Fruit fly (Drosophila melanogaster) whole organism, embryonic: ENCODE results near the gene PolD2.

Experiments
- Bteb2 ChIP-seq: fragments of 200-800 bp; sonication (Bioruptor generic); optimal IDR thresholded peaks from 2 replicates; lab custom pipeline; 2016; ENCODE audit warnings: missing biosample characterization, missing genetic modification characterization
- CG10959 ChIP-seq: fragments of 200-800 bp; sonication (Bioruptor generic); IDR thresholded peaks from 2 replicates; pipeline ENCODE4 v1.3.6; 2022; ENCODE audit warnings: missing biosample characterization, missing genetic modification characterization
- CG12155 ChIP-seq: fragments of 200-800 bp; sonication (Bioruptor generic); optimal IDR thresholded peaks from 3 replicates; lab custom pipeline; 2016; ENCODE audit warnings: missing biosample characterization, missing genetic modification characterization
- CG12236 ChIP-seq: fragments of 200-800 bp; sonication (Bioruptor generic); optimal IDR thresholded peaks from 2 replicates; lab custom pipeline; 2016; ENCODE audit warnings: missing biosample characterization, missing genetic modification characterization
- CG14965 ChIP-seq: fragments of 200-800 bp; sonication (Bioruptor generic); optimal IDR thresholded peaks from 2 replicates; lab custom pipeline; 2016; ENCODE audit warnings: missing biosample characterization, missing genetic modification characterization, borderline replicate concordance
- CG15011 ChIP-seq: fragments of 200-800 bp; sonication (Bioruptor generic); optimal IDR thresholded peaks from 3 replicates; lab custom pipeline; 2018; ENCODE audit warnings: missing biosample characterization, mild to moderate bottlenecking, missing genetic modification characterization
- CG1647 ChIP-seq: fragments of 200-800 bp; sonication (Bioruptor generic); optimal IDR thresholded peaks from 3 replicates; lab custom pipeline; 2016; ENCODE audit warnings: missing biosample characterization, missing genetic modification characterization
- CG18764 ChIP-seq: fragments of 200-800 bp; sonication (Bioruptor generic); optimal IDR thresholded peaks from 3 replicates; lab custom pipeline; 2016; ENCODE audit warnings: missing biosample characterization, missing genetic modification characterization
- CG2875 ChIP-seq: fragments of 200-800 bp; sonication (Bioruptor generic); optimal IDR thresholded peaks from 2 replicates; lab custom pipeline; 2017; ENCODE audit warnings: missing biosample characterization, mild to moderate bottlenecking, missing genetic modification characterization, missing genetic modification reagents
- CG6175 ChIP-seq: fragments of 200-800 bp; sonication (Bioruptor generic); IDR thresholded peaks from 3 replicates; pipeline ENCODE4 v1.3.6; 2022; ENCODE audit warnings: missing biosample characterization, missing genetic modification characterization
- CG7357 ChIP-seq: fragments of 200-800 bp; sonication (Bioruptor generic); IDR thresholded peaks from 3 replicates; pipeline ENCODE4 v1.3.6; 2022; ENCODE audit warnings: missing biosample characterization, missing genetic modification characterization
- CG7963 ChIP-seq: fragments of 200-800 bp; sonication (Bioruptor generic); IDR thresholded peaks from 3 replicates; pipeline ENCODE4 v1.3.6; 2022; ENCODE audit warnings: missing biosample characterization, missing genetic modification characterization; ENCODE audit not compliant: partially characterized antibody
- CG7987 ChIP-seq: fragments of 200-800 bp; sonication (Bioruptor generic); optimal IDR thresholded peaks from 2 replicates; lab custom pipeline; 2018; ENCODE audit warnings: missing biosample characterization, mild to moderate bottlenecking, missing genetic modification characterization, moderate library complexity
- CG8281 ChIP-seq: fragments of 200-800 bp; sonication (Bioruptor generic); optimal IDR thresholded peaks from 2 replicates; lab custom pipeline; 2018; ENCODE audit warnings: missing biosample characterization, mild to moderate bottlenecking, missing genetic modification characterization, moderate library complexity
- CG8290 ChIP-seq, 3 experiments: fragments of 200-800 bp; sonication (Bioruptor generic); optimal IDR thresholded peaks; 2 replicates each; lab custom pipeline; 2016 to 2019; ENCODE audit warnings: missing biosample characterization in 3 of 3, missing genetic modification characterization in 3 of 3, mild to moderate bottlenecking in 2 of 3, moderate library complexity in 1 of 3
- CG8388 ChIP-seq: fragments of 200-800 bp; sonication (Bioruptor generic); optimal IDR thresholded peaks from 2 replicates; lab custom pipeline; 2019; ENCODE audit warnings: missing biosample characterization, mild to moderate bottlenecking, missing genetic modification characterization, moderate library complexity
- Camta ChIP-seq: fragments of 200-800 bp; sonication (Bioruptor generic); optimal IDR thresholded peaks from 2 replicates; lab custom pipeline; 2016; ENCODE audit warnings: missing biosample characterization, missing genetic modification characterization
- Chrac-16 ChIP-seq: fragments of 200-800 bp; sonication (Bioruptor generic); optimal IDR thresholded peaks from 3 replicates; lab custom pipeline; 2016; ENCODE audit warnings: missing biosample characterization, missing genetic modification characterization
- CkIIα-i1 ChIP-seq: fragments of 200-800 bp; sonication (Bioruptor generic); IDR thresholded peaks from 2 replicates; pipeline ENCODE4 v1.3.6; 2022; ENCODE audit warnings: missing biosample characterization, missing genetic modification characterization
- CrebB ChIP-seq: fragments of 200-800 bp; sonication (Bioruptor generic); optimal IDR thresholded peaks from 3 replicates; lab custom pipeline; 2018; ENCODE audit warnings: missing biosample characterization, mild to moderate bottlenecking, missing genetic modification characterization
- Dad ChIP-seq: fragments of 200-800 bp; sonication (Bioruptor generic); optimal IDR thresholded peaks from 3 replicates; lab custom pipeline; 2016; ENCODE audit warnings: missing biosample characterization, missing genetic modification characterization
- H15 ChIP-seq: fragments of 200-800 bp; sonication (Bioruptor generic); IDR thresholded peaks from 3 replicates; pipeline ENCODE4 v1.3.6; 2022; ENCODE audit warnings: missing biosample characterization, missing genetic modification characterization
- H2.0 ChIP-seq: fragments of 200-800 bp; sonication (Bioruptor generic); IDR thresholded peaks from 2 replicates; pipeline ENCODE4 v1.3.6; 2022; ENCODE audit warnings: missing biosample characterization, missing genetic modification characterization
- Lhr ChIP-seq: fragments of 200-800 bp; sonication (Bioruptor generic); optimal IDR thresholded peaks from 3 replicates; lab custom pipeline; 2017; ENCODE audit warnings: mild to moderate bottlenecking, missing biosample characterization, missing genetic modification reagents, missing genetic modification characterization
- NC2α ChIP-seq: fragments of 200-800 bp; sonication (Bioruptor generic); optimal IDR thresholded peaks from 2 replicates; lab custom pipeline; 2016; ENCODE audit warnings: missing biosample characterization, missing genetic modification characterization
- Nf-YC ChIP-seq: fragments of 200-800 bp; optimal IDR thresholded peaks from 3 replicates; lab custom pipeline; 2019; ENCODE audit warnings: missing biosample characterization, mild to moderate bottlenecking, missing genetic modification characterization, moderate library complexity
- Ptx1 ChIP-seq: fragments of 200-800 bp; sonication (Bioruptor generic); IDR thresholded peaks from 2 replicates; pipeline ENCODE4 v1.3.6; 2022; ENCODE audit warnings: missing biosample characterization, missing genetic modification characterization
- Usf ChIP-seq: fragments of 200-800 bp; sonication (Bioruptor generic); optimal IDR thresholded peaks from 2 replicates; lab custom pipeline; 2017; ENCODE audit warnings: missing genotype, missing biosample characterization, missing genetic modification characterization
- YL-1 ChIP-seq: fragments of 200-800 bp; sonication (Bioruptor generic); optimal IDR thresholded peaks from 3 replicates; lab custom pipeline; 2017; ENCODE audit warnings: missing biosample characterization, mild to moderate bottlenecking, missing genetic modification characterization
- al ChIP-seq: fragments of 200-800 bp; sonication (Bioruptor generic); IDR thresholded peaks from 2 replicates; pipeline ENCODE4 v1.3.6; 2022; ENCODE audit warnings: missing biosample characterization, missing genetic modification characterization
- aop ChIP-seq: fragments of 200-800 bp; sonication (Bioruptor generic); IDR thresholded peaks from 2 replicates; pipeline ENCODE4 v1.3.6; 2022; ENCODE audit warnings: missing biosample characterization, missing genetic modification characterization
- ash1 ChIP-seq: fragments of 200-800 bp; sonication (Bioruptor generic); optimal IDR thresholded peaks from 2 replicates; lab custom pipeline; 2018; ENCODE audit warnings: missing biosample characterization, mild to moderate bottlenecking, missing genetic modification characterization
- croc ChIP-seq: fragments of 200-800 bp; sonication (Bioruptor generic); conservative IDR thresholded peaks from 3 replicates; pipeline ENCODE4 v1.3.6; 2022; ENCODE audit warnings: missing biosample characterization, missing genetic modification characterization
- cwo ChIP-seq: fragments of 200-800 bp; sonication (Bioruptor generic); optimal IDR thresholded peaks from 3 replicates; lab custom pipeline; 2017; ENCODE audit warnings: missing biosample characterization, missing genetic modification characterization, mild to moderate bottlenecking, moderate library complexity, missing genetic modification reagents
- dan ChIP-seq: fragments of 200-800 bp; sonication (Bioruptor generic); IDR thresholded peaks from 2 replicates; pipeline ENCODE4 v1.3.6; 2022; ENCODE audit warnings: missing biosample characterization, missing genetic modification characterization
- danr ChIP-seq: fragments of 200-800 bp; sonication (Bioruptor generic); IDR thresholded peaks from 2 replicates; pipeline ENCODE4 v1.3.6; 2022; ENCODE audit warnings: missing biosample characterization, missing genetic modification characterization
- dm ChIP-seq: fragments of 200-800 bp; sonication (Bioruptor generic); optimal IDR thresholded peaks from 3 replicates; lab custom pipeline; 2016; ENCODE audit warnings: missing biosample characterization, missing genetic modification characterization
- exex ChIP-seq: fragments of 200-800 bp; sonication (Bioruptor generic); optimal IDR thresholded peaks from 4 replicates; lab custom pipeline; 2018; ENCODE audit warnings: missing biosample characterization, mild to moderate bottlenecking, missing genetic modification characterization, moderate library complexity
- fd64A ChIP-seq: fragments of 200-800 bp; sonication (Bioruptor generic); optimal IDR thresholded peaks from 3 replicates; lab custom pipeline; 2018; ENCODE audit warnings: missing biosample characterization, mild to moderate bottlenecking, missing genetic modification characterization
- gcm2 ChIP-seq: fragments of 200-800 bp; sonication (Bioruptor generic); optimal IDR thresholded peaks from 2 replicates; lab custom pipeline; 2016; ENCODE audit warnings: missing biosample characterization, missing genetic modification characterization
- hth ChIP-seq: fragments of >200 bp; optimal IDR thresholded peaks from 2 replicates; lab custom pipeline; 2017; ENCODE audit warnings: inconsistent platforms
- ind ChIP-seq: fragments of 200-800 bp; sonication (Bioruptor generic); optimal IDR thresholded peaks from 3 replicates; lab custom pipeline; 2016; ENCODE audit warnings: missing biosample characterization, missing genetic modification characterization
- kah ChIP-seq: fragments of 200-800 bp; sonication (Bioruptor generic); optimal IDR thresholded peaks from 2 replicates; lab custom pipeline; 2018; ENCODE audit warnings: missing biosample characterization, mild to moderate bottlenecking, missing genetic modification characterization
- lmd ChIP-seq: fragments of 200-800 bp; sonication (Bioruptor generic); IDR thresholded peaks from 2 replicates; pipeline ENCODE4 v1.3.6; 2022; ENCODE audit warnings: missing biosample characterization, missing genetic modification characterization
- mirr ChIP-seq: fragments of 200-800 bp; sonication (Bioruptor generic); optimal IDR thresholded peaks from 3 replicates; lab custom pipeline; 2018; ENCODE audit warnings: missing biosample characterization, mild to moderate bottlenecking, missing genetic modification characterization
- odd ChIP-seq: fragments of 200-800 bp; sonication (Bioruptor generic); optimal IDR thresholded peaks from 2 replicates; lab custom pipeline; 2017; ENCODE audit warnings: missing biosample characterization, mild to moderate bottlenecking, missing genetic modification characterization
- onecut ChIP-seq: fragments of 200-800 bp; sonication (Bioruptor generic); IDR thresholded peaks from 2 replicates; pipeline ENCODE4 v1.3.6; 2022; ENCODE audit warnings: missing biosample characterization, missing genetic modification characterization
- pros ChIP-seq: fragments of 200-800 bp; sonication (Bioruptor generic); optimal IDR thresholded peaks from 3 replicates; lab custom pipeline; 2019; ENCODE audit warnings: missing biosample characterization, mild to moderate bottlenecking, missing genetic modification characterization, moderate library complexity
- scrt ChIP-seq: fragments of 200-800 bp; sonication (Bioruptor generic); optimal IDR thresholded peaks from 2 replicates; lab custom pipeline; 2018; ENCODE audit warnings: missing biosample characterization, mild to moderate bottlenecking, missing genetic modification characterization, moderate library complexity
- sens-2 ChIP-seq: fragments of 200-800 bp; sonication (Bioruptor generic); IDR thresholded peaks from 2 replicates; pipeline ENCODE4 v1.3.6; 2022; ENCODE audit warnings: missing biosample characterization, missing genetic modification characterization
- usp ChIP-seq: fragments of >200 bp; optimal IDR thresholded peaks from 2 replicates; lab custom pipeline; 2017; ENCODE audit warnings: missing biosample characterization, missing genetic modification characterization
- wek ChIP-seq: fragments of 200-800 bp; sonication (Bioruptor generic); optimal IDR thresholded peaks from 3 replicates; lab custom pipeline; 2018; ENCODE audit warnings: missing biosample characterization, mild to moderate bottlenecking, missing genetic modification characterization, moderate library complexity

Gene PolD2

dm6 chr3L:1730873-1731272, 44.6 kb upstream of the PolD2 start, which contains the start of gene drpr (continued):
- no peak for TF ChIP-seq Lhr
- TF ChIP-seq fd64A (GFP tag; lab: Kevin White, UChicago), result no peak
- no peak for TF ChIP-seq hth
- no peak for TF ChIP-seq Bteb2
- TF ChIP-seq croc (GFP tag; lab: Robert Waterston, UW), result no peak
- TF ChIP-seq Chrac-16 (GFP tag; lab: Kevin White, UChicago), result no peak
- no peak for TF ChIP-seq dan (GFP tag; lab: Robert Waterston, UW)
- no peak for TF ChIP-seq Ptx1 (GFP tag; lab: Robert Waterston, UW)
- TF ChIP-seq CG12236 (GFP tag; lab: Kevin White, UChicago), result no peak
- no peak for TF ChIP-seq CG1647 (GFP tag; lab: Kevin White, UChicago)
- TF ChIP-seq CG7963, result no peak
- TF ChIP-seq CG14965 (GFP tag; lab: Kevin White, UChicago), result no peak
- no peak for TF ChIP-seq Usf (GFP tag; lab: Kevin White, UChicago)
- no peak for TF ChIP-seq cwo (GFP tag; lab: Kevin White, UChicago)
- TF ChIP-seq odd (GFP tag; lab: Kevin White, UChicago), result peak; percentile 51
- no peak for TF ChIP-seq ind (GFP tag; lab: Kevin White, UChicago)
- TF ChIP-seq YL-1, result peak; percentile 83
- no peak for TF ChIP-seq CG6175 (GFP tag; lab: Robert Waterston, UW)
- TF ChIP-seq Camta (GFP tag; lab: Kevin White, UChicago), result no peak
- no peak for TF ChIP-seq CG18764 (GFP tag; lab: Kevin White, UChicago)
- TF ChIP-seq CG8290 (GFP tag; optimal IDR thresholded peaks at IDR 0.05; lab: Kevin White, UChicago), result peak; percentile 16
- TF ChIP-seq CG8290 (tag; optimal IDR thresholded peaks at IDR 0.05; lab: Kevin White, UChicago), result peak in 1 of 2 experiments; percentile 53
- TF ChIP-seq, all 482 proteins: peak for 142

- peak; percentile 80 for TF ChIP-seq kah (GFP tag; lab: Kevin White, UChicago)
- no peak for TF ChIP-seq usp (GFP tag; lab: Kevin White, UChicago)
- TF ChIP-seq onecut (GFP tag; lab: Robert Waterston, UW), result no peak
- TF ChIP-seq CG8281, result no peak
- no peak for TF ChIP-seq mirr
- no peak for TF ChIP-seq gcm2 (GFP tag; lab: Kevin White, UChicago)
- no peak for TF ChIP-seq exex (tag; lab: Kevin White, UChicago)
- TF ChIP-seq Lhr, result no peak
- no peak for TF ChIP-seq CG10959 (GFP tag; lab: Robert Waterston, UW)
- TF ChIP-seq CG15011, result no peak
- TF ChIP-seq ash1 (GFP tag; lab: Kevin White, UChicago), result no peak
- TF ChIP-seq CG7357 (GFP tag; lab: Robert Waterston, UW), result no peak
- TF ChIP-seq H15 (GFP tag; lab: Robert Waterston, UW), result no peak
- TF ChIP-seq CrebB (tag; lab: Kevin White, UChicago), result no peak
- TF ChIP-seq CG2875 (GFP tag; lab: Kevin White, UChicago), result no peak
- no peak for TF ChIP-seq pros (GFP tag; lab: Kevin White, UChicago)
- TF ChIP-seq sens-2 (GFP tag; lab: Robert Waterston, UW), result no peak
- TF ChIP-seq CG7987 (GFP tag; lab: Kevin White, UChicago), result no peak
- no peak for TF ChIP-seq CG12155 (GFP tag; lab: Kevin White, UChicago)
- TF ChIP-seq CG8388 (GFP tag; lab: Kevin White, UChicago), result no peak
- TF ChIP-seq dm (GFP tag; lab: Kevin White, UChicago), result no peak
- no peak for TF ChIP-seq Dad (GFP tag; lab: Kevin White, UChicago)
- peak; percentile 57 for TF ChIP-seq scrt (GFP tag; lab: Kevin White, UChicago)
- TF ChIP-seq lmd (GFP tag; lab: Robert Waterston, UW), result no peak
- no peak for TF ChIP-seq danr (GFP tag; lab: Robert Waterston, UW)
- no peak for TF ChIP-seq H2.0
- TF ChIP-seq wek (GFP tag; lab: Kevin White, UChicago), result no peak
- no peak for TF ChIP-seq CkIIα-i1 (GFP tag; lab: Robert Waterston, UW)
- no peak for TF ChIP-seq Nf-YC (tag; lab: Kevin White, UChicago)
- no peak for TF ChIP-seq CG14965 (GFP tag; lab: Kevin White, UChicago)
- no peak for TF ChIP-seq aop (GFP tag; lab: Robert Waterston, UW)
- TF ChIP-seq al (GFP tag; lab: Robert Waterston, UW), result no peak
- TF ChIP-seq NC2α (GFP tag; lab: Kevin White, UChicago), result no peak
These were observed 39.8 kb upstream of the PolD2 start, which contains the start of gene Oseg4 for dm6 chr3L:1735603-1736002. Gene Oseg4 (minus strand): TSS chr3L:1735767.
